Fruit fly (Drosophila melanogaster): ENCODE data around the gene CG5194.

The CG5194 gene

dm6 chr3L:8985132-8985847, 24.3 kb downstream of the CG5194 start:
- TF ChIP-seq CG17801 (GFP tag; optimal IDR thresholded peaks at IDR 0.05; ENCODE audit: partially characterized antibody): no peak

dm6 chr3L:8982044-8982443, 27.6 kb downstream of the CG5194 start:
- no peak for TF ChIP-seq CG17801 (GFP tag; optimal IDR thresholded peaks at IDR 0.05; ENCODE audit: partially characterized antibody)

dm6 chr3L:8981495-8981894, 28.1 kb downstream of the CG5194 start, which contains the start of gene CG13314:
Gene CG13314, plus strand, starts transcription at chr3L:8981795.
- TF ChIP-seq CG17801 (GFP tag; optimal IDR thresholded peaks at IDR 0.05; ENCODE audit: partially characterized antibody): no peak

- no peak for TF ChIP-seq CG17801 (GFP tag; optimal IDR thresholded peaks at IDR 0.05; ENCODE audit: partially characterized antibody)
Observed at dm6 chr3L:8979780-8980179, 29.9 kb downstream of the CG5194 start, which contains the start of gene CG5644. Gene CG5644, minus strand, starts transcription at chr3L:8979880.

dm6 chr3L:8978678-8979413, 30.8 kb downstream of the CG5194 start:
- no peak for TF ChIP-seq CG17801 (GFP tag; optimal IDR thresholded peaks at IDR 0.05; ENCODE audit: partially characterized antibody)

dm6 chr3L:8974478-8975477, 34.9 kb downstream of the CG5194 start, which contains the start of the genes pix and Srp68:
Gene pix, minus strand, starts transcription at chr3L:8974765.
Gene Srp68, plus strand, starts transcription at chr3L:8975046.
- TF ChIP-seq CG17801 (GFP tag; optimal IDR thresholded peaks at IDR 0.05; ENCODE audit: partially characterized antibody): peak; percentile 51

dm6 chr3L:8968437-8968836, 41.2 kb downstream of the CG5194 start, which contains the start of gene CG5026:
Gene CG5026, plus strand, starts transcription at chr3L:8968528.
- TF ChIP-seq CG17801 (GFP tag; optimal IDR thresholded peaks at IDR 0.05; ENCODE audit: partially characterized antibody): peak; percentile 28

dm6 chr3L:8966324-8967011, 43.2 kb downstream of the CG5194 start, which contains the start of the genes CG5653 and CG5021:
Gene CG5653, minus strand, starts transcription at chr3L:8966374.
Gene CG5021, plus strand, starts transcription at chr3L:8966829.
- no peak for TF ChIP-seq CG17801 (GFP tag; optimal IDR thresholded peaks at IDR 0.05; ENCODE audit: partially characterized antibody)

dm6 chr3L:8964458-8964857, 45.2 kb downstream of the CG5194 start, which contains the start of gene ValRS-m:
Gene ValRS-m, minus strand, starts transcription at chr3L:8964769.
- TF ChIP-seq CG17801 (GFP tag; optimal IDR thresholded peaks at IDR 0.05; ENCODE audit: partially characterized antibody): no peak
